Fruit fly (Drosophila melanogaster) whole organism, embryonic: ENCODE results near the gene moody.

Source experiments
- Antp ChIP-seq: fragments of 200-800 bp; sonication (Bioruptor generic); optimal IDR thresholded peaks from 3 replicates; lab custom pipeline; 2016; ENCODE audit warnings: missing biosample characterization, missing genetic modification characterization
- Bdp1 ChIP-seq: fragments of 200-800 bp; sonication (Bioruptor generic); optimal IDR thresholded peaks from 3 replicates; lab custom pipeline; 2016; ENCODE audit warnings: missing biosample characterization, missing genetic modification characterization
- CG10959 ChIP-seq: fragments of 200-800 bp; sonication (Bioruptor generic); IDR thresholded peaks from 2 replicates; pipeline ENCODE4 v1.3.6; 2022; ENCODE audit warnings: missing biosample characterization, missing genetic modification characterization
- CG11247 ChIP-seq: fragments of 200-800 bp; sonication (Bioruptor generic); IDR thresholded peaks from 2 replicates; pipeline ENCODE4 v1.3.6; 2022; ENCODE audit warnings: missing biosample characterization, missing genetic modification characterization
- CG11560 ChIP-seq: fragments of 200-800 bp; sonication (Bioruptor generic); IDR thresholded peaks from 3 replicates; pipeline ENCODE4 v1.3.6; 2022; ENCODE audit warnings: missing biosample characterization, missing genetic modification characterization
- CG15073 ChIP-seq: fragments of 200-800 bp; sonication (Bioruptor generic); optimal IDR thresholded peaks from 2 replicates; lab custom pipeline; 2016; ENCODE audit warnings: missing biosample characterization, missing genetic modification characterization
- CG16815 ChIP-seq: fragments of 200-800 bp; sonication (Bioruptor generic); optimal IDR thresholded peaks from 3 replicates; lab custom pipeline; 2017; ENCODE audit warnings: missing biosample characterization, mild to moderate bottlenecking, missing genetic modification characterization
- CG16863 ChIP-seq: fragments of 200-800 bp; sonication (Bioruptor generic); optimal IDR thresholded peaks from 3 replicates; lab custom pipeline; 2016; ENCODE audit warnings: missing biosample characterization, missing genetic modification characterization
- CG17361 ChIP-seq: fragments of 200-800 bp; sonication (Bioruptor generic); IDR thresholded peaks from 3 replicates; pipeline ENCODE4 v1.3.6; 2022; ENCODE audit warnings: missing biosample characterization, missing genetic modification characterization
- CG3281 ChIP-seq: fragments of 200-800 bp; sonication (Bioruptor generic); optimal IDR thresholded peaks from 3 replicates; lab custom pipeline; 2017; ENCODE audit warnings: missing biosample characterization, mild to moderate bottlenecking, missing genetic modification characterization
- CG3838 ChIP-seq: fragments of 200-800 bp; sonication (Bioruptor generic); optimal IDR thresholded peaks from 3 replicates; lab custom pipeline; 2016; ENCODE audit warnings: missing biosample characterization, missing genetic modification characterization
- CG4328 ChIP-seq: fragments of 200-800 bp; sonication (Bioruptor generic); optimal IDR thresholded peaks from 3 replicates; lab custom pipeline; 2017; ENCODE audit warnings: missing biosample characterization, missing genetic modification reagents, missing genetic modification characterization
- CG4617 ChIP-seq: fragments of 200-800 bp; sonication (Bioruptor generic); optimal IDR thresholded peaks from 3 replicates; lab custom pipeline; 2016; ENCODE audit warnings: missing biosample characterization, missing genetic modification characterization, borderline replicate concordance
- CG8924 ChIP-seq: fragments of 200-800 bp; optimal IDR thresholded peaks from 3 replicates; lab custom pipeline; 2019; ENCODE audit warnings: missing biosample characterization, mild to moderate bottlenecking, missing genetic modification characterization, moderate library complexity
- CG9609 ChIP-seq: fragments of 200-800 bp; sonication (Bioruptor generic); optimal IDR thresholded peaks from 3 replicates; lab custom pipeline; 2016; ENCODE audit warnings: missing biosample characterization, missing genetic modification characterization
- CHES-1-like ChIP-seq: fragments of 200-800 bp; sonication (Bioruptor generic); optimal IDR thresholded peaks from 2 replicates; lab custom pipeline; 2016; ENCODE audit warnings: missing biosample characterization, missing genetic modification characterization
- Chrac-16 ChIP-seq: fragments of 200-800 bp; sonication (Bioruptor generic); optimal IDR thresholded peaks from 3 replicates; lab custom pipeline; 2016; ENCODE audit warnings: missing biosample characterization, missing genetic modification characterization
- Dll ChIP-seq: fragments of 200-800 bp; sonication (Bioruptor generic); IDR thresholded peaks from 4 replicates; pipeline ENCODE4 v1.3.6; 2022; ENCODE audit warnings: missing biosample characterization, missing genetic modification characterization; ENCODE audit not compliant: partially characterized antibody
- E2f2 ChIP-seq: fragments of 200-800 bp; sonication (Bioruptor generic); IDR thresholded peaks from 2 replicates; pipeline ENCODE4 v1.3.6; 2022; ENCODE audit warnings: missing biosample characterization, missing genetic modification characterization
- Elba2 ChIP-seq: fragments of 200-800 bp; sonication (Bioruptor generic); optimal IDR thresholded peaks from 3 replicates; lab custom pipeline; 2016; ENCODE audit warnings: missing biosample characterization, missing genetic modification characterization
- Gsc ChIP-seq: fragments of 200-800 bp; sonication (Bioruptor generic); IDR thresholded peaks from 2 replicates; pipeline ENCODE4 v1.3.6; 2022; ENCODE audit warnings: missing biosample characterization, missing genetic modification characterization
- Hey ChIP-seq: fragments of 200-800 bp; sonication (Bioruptor generic); optimal IDR thresholded peaks from 3 replicates; lab custom pipeline; 2018; ENCODE audit warnings: missing biosample characterization, mild to moderate bottlenecking, missing genetic modification characterization
- Jarid2 ChIP-seq: fragments of 200-800 bp; sonication (Bioruptor generic); optimal IDR thresholded peaks from 3 replicates; lab custom pipeline; 2017; ENCODE audit warnings: mild to moderate bottlenecking, missing biosample characterization, missing genetic modification reagents, missing genetic modification characterization
- Lim3 ChIP-seq: fragments of 200-800 bp; sonication (Bioruptor generic); IDR thresholded peaks from 2 replicates; pipeline ENCODE4 v1.3.6; 2022; ENCODE audit warnings: missing biosample characterization, missing genetic modification characterization
- Nf-YC ChIP-seq: fragments of 200-800 bp; optimal IDR thresholded peaks from 3 replicates; lab custom pipeline; 2019; ENCODE audit warnings: missing biosample characterization, mild to moderate bottlenecking, missing genetic modification characterization, moderate library complexity
- Optix ChIP-seq: fragments of 200-800 bp; sonication (Bioruptor generic); IDR thresholded peaks from 3 replicates; pipeline ENCODE4 v1.3.6; 2022; ENCODE audit warnings: missing biosample characterization, missing genetic modification characterization
- Pdp1 ChIP-seq, 2 experiments: fragments of 200-800 bp; sonication (Bioruptor generic); optimal IDR thresholded peaks; 3 replicates each; lab custom pipeline; 2016; ENCODE audit warnings: missing biosample characterization in 2 of 2, missing genetic modification characterization in 2 of 2, mild to moderate bottlenecking in 1 of 2, moderate library complexity in 1 of 2
- Ptx1 ChIP-seq: fragments of 200-800 bp; sonication (Bioruptor generic); IDR thresholded peaks from 2 replicates; pipeline ENCODE4 v1.3.6; 2022; ENCODE audit warnings: missing biosample characterization, missing genetic modification characterization
- Trl ChIP-seq, 3 experiments: fragments of >200 bp in 2 of 3; fragments of 200-800 bp in 1 of 3; sonication (Bioruptor generic) in 1 of 3; optimal IDR thresholded peaks; 2 replicates in 1 of 3; 3 replicates in 2 of 3; lab custom pipeline; 2016 to 2017; ENCODE audit warnings: missing biosample characterization in 1 of 3, missing genetic modification characterization in 1 of 3
- amos ChIP-seq: fragments of 200-800 bp; sonication (Bioruptor generic); IDR thresholded peaks from 2 replicates; pipeline ENCODE4 v1.3.6; 2022; ENCODE audit warnings: missing biosample characterization, missing genetic modification characterization; ENCODE audit not compliant: partially characterized antibody
- cg ChIP-seq: fragments of 200-800 bp; sonication (Bioruptor generic); optimal IDR thresholded peaks from 3 replicates; lab custom pipeline; 2019; ENCODE audit warnings: missing biosample characterization, mild to moderate bottlenecking, missing genetic modification characterization, moderate library complexity
- chif ChIP-seq, 2 experiments: fragments of 200-800 bp; sonication (Bioruptor generic); optimal IDR thresholded peaks; 3 replicates each; lab custom pipeline; 2016; ENCODE audit warnings: missing biosample characterization in 2 of 2, missing genetic modification characterization in 2 of 2
- chn ChIP-seq: fragments of 200-800 bp; sonication (Bioruptor generic); optimal IDR thresholded peaks from 2 replicates; lab custom pipeline; 2016; ENCODE audit warnings: missing biosample characterization, missing genetic modification characterization
- corto ChIP-seq: fragments of 200-800 bp; sonication (Bioruptor generic); optimal IDR thresholded peaks from 2 replicates; lab custom pipeline; 2016; ENCODE audit warnings: missing biosample characterization, mild to moderate bottlenecking, missing genetic modification characterization, moderate library complexity
- crol ChIP-seq: fragments of 200-800 bp; sonication (Bioruptor generic); IDR thresholded peaks from 2 replicates; pipeline ENCODE4 v1.3.6; 2022; ENCODE audit warnings: missing biosample characterization, missing genetic modification characterization
- cwo ChIP-seq: fragments of 200-800 bp; sonication (Bioruptor generic); optimal IDR thresholded peaks from 3 replicates; lab custom pipeline; 2017; ENCODE audit warnings: missing biosample characterization, missing genetic modification characterization, mild to moderate bottlenecking, moderate library complexity, missing genetic modification reagents
- disco-r ChIP-seq: fragments of 200-800 bp; sonication (Bioruptor generic); optimal IDR thresholded peaks from 2 replicates; lab custom pipeline; 2016; ENCODE audit warnings: missing biosample characterization, missing genetic modification characterization
- dpn ChIP-seq, 2 experiments: fragments of 200-800 bp; sonication (Bioruptor generic); optimal IDR thresholded peaks; 3 replicates each; lab custom pipeline; 2016; ENCODE audit warnings: missing biosample characterization in 2 of 2, missing genetic modification characterization in 2 of 2
- ems ChIP-seq: fragments of 200-800 bp; sonication (Bioruptor generic); optimal IDR thresholded peaks from 3 replicates; lab custom pipeline; 2016; ENCODE audit warnings: missing biosample characterization, missing genetic modification characterization
- her ChIP-seq: fragments of 200-800 bp; sonication (Bioruptor generic); optimal IDR thresholded peaks from 2 replicates; lab custom pipeline; 2016; ENCODE audit warnings: missing biosample characterization, missing genetic modification characterization
- hkb ChIP-seq, 2 experiments: fragments of 200-800 bp in 1 of 2; fragments of >200 bp in 1 of 2; sonication (Bioruptor generic) in 1 of 2; IDR thresholded peaks in 1 of 2; optimal IDR thresholded peaks in 1 of 2; 2 replicates each; pipeline versions ENCODE4 v1.3.6 to Lab custom; 2017 to 2022; ENCODE audit warnings: missing biosample characterization in 1 of 2, missing genetic modification characterization in 1 of 2
- inv ChIP-seq: fragments of 200-800 bp; sonication (Bioruptor generic); IDR thresholded peaks from 2 replicates; pipeline ENCODE4 v1.3.6; 2022; ENCODE audit warnings: missing biosample characterization, missing genetic modification characterization; ENCODE audit not compliant: partially characterized antibody
- mirr ChIP-seq: fragments of 200-800 bp; sonication (Bioruptor generic); optimal IDR thresholded peaks from 3 replicates; lab custom pipeline; 2018; ENCODE audit warnings: missing biosample characterization, mild to moderate bottlenecking, missing genetic modification characterization
- nmo ChIP-seq: fragments of 200-800 bp; sonication (Bioruptor generic); optimal IDR thresholded peaks from 2 replicates; lab custom pipeline; 2018; ENCODE audit warnings: missing biosample characterization, mild to moderate bottlenecking, missing genetic modification characterization, moderate library complexity
- onecut ChIP-seq: fragments of 200-800 bp; sonication (Bioruptor generic); IDR thresholded peaks from 2 replicates; pipeline ENCODE4 v1.3.6; 2022; ENCODE audit warnings: missing biosample characterization, missing genetic modification characterization
- p53 ChIP-seq: fragments of 200-800 bp; sonication (Bioruptor generic); optimal IDR thresholded peaks from 2 replicates; lab custom pipeline; 2016; ENCODE audit warnings: missing biosample characterization, missing genetic modification characterization
- slou ChIP-seq: fragments of 200-800 bp; sonication (Bioruptor generic); optimal IDR thresholded peaks from 3 replicates; lab custom pipeline; 2016; ENCODE audit warnings: missing biosample characterization, missing genetic modification characterization
- trh ChIP-seq: fragments of 200-800 bp; sonication (Bioruptor generic); optimal IDR thresholded peaks from 2 replicates; lab custom pipeline; 2016; ENCODE audit warnings: missing biosample characterization, missing genetic modification characterization

Gene moody

DNA sequence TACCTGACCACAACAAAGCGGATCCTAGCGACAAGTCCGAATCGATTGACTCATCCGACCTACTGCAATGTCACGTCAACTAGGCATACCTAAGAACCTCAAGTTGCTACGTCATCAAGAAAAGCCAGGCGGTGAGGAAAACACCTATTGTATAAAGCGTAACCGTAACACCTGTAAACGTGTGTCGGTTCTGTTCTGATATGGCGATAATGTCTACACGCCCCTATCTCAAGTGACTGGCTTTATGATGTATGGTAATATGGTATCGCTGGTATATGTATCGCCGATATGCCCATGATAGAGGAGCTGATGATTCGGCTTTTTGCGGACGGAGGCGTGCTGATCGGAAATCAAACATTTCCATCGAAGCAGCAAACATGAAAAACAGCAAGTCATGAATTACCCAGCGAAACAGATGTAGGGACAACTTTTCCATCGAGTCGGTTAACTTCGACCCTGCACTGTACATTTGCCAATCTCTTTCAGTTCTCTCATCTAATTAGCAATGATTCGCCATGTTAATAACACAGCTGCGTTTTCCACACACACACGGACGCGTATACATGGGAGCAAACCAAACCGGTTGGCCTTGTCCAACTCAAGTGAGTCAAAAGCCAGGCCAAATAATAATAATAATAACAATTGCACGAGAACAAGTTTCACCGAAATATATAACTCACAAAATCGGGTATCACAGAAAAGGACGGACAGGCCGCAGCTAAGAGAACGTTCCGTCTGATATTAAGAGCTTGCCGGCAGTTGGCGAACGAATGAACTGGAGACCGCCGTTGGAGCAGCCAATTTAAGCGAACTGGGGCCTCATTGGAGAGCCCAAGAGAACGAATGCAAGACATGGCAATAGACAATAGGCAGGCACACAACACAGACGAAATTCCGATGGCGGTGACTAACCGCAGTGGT, 20.1 kb upstream of the moody start:
- no peak for TF ChIP-seq disco-r (GFP tag; lab: Kevin White, UChicago)
- no peak for TF ChIP-seq CG3838
- TF ChIP-seq CG4328 (GFP tag; lab: Kevin White, UChicago) = no peak
- TF ChIP-seq Jarid2 (GFP tag; lab: Kevin White, UChicago) = no peak
- no peak for TF ChIP-seq CHES-1-like
- no peak for TF ChIP-seq onecut
- TF ChIP-seq inv (GFP tag; lab: Robert Waterston, UW) = no peak
- 0 out of 2 replicates have a peak, but pooled peaks have one; percentile 6 for TF ChIP-seq amos (GFP tag; lab: Robert Waterston, UW)
- TF ChIP-seq ems = no peak
- TF ChIP-seq Elba2 (GFP tag; lab: Kevin White, UChicago) = no peak
- TF ChIP-seq chif (GFP tag; optimal IDR thresholded peaks at IDR 0.05; lab: Kevin White, UChicago) = no peak
- TF ChIP-seq Antp (GFP tag; lab: Kevin White, UChicago) = no peak
- no peak for TF ChIP-seq CG4617 (GFP tag; lab: Kevin White, UChicago)
- no peak for TF ChIP-seq p53 (GFP tag; lab: Kevin White, UChicago)
- TF ChIP-seq CG3281 (GFP tag; lab: Kevin White, UChicago) = no peak
- no peak for TF ChIP-seq chn
- TF ChIP-seq Ptx1 (GFP tag; lab: Robert Waterston, UW) = no peak
- TF ChIP-seq CG11560 (tag; lab: Robert Waterston, UW) = no peak
- no peak for TF ChIP-seq Nf-YC (tag; lab: Kevin White, UChicago)
- no peak for TF ChIP-seq Chrac-16 (GFP tag; lab: Kevin White, UChicago)
- TF ChIP-seq Bdp1 (GFP tag; lab: Kevin White, UChicago) = no peak
- TF ChIP-seq cg (GFP tag; lab: Kevin White, UChicago) = peak; percentile 11
- no peak for TF ChIP-seq CG10959 (GFP tag; lab: Robert Waterston, UW)
- TF ChIP-seq Hey (tag; lab: Kevin White, UChicago) = peak; percentile 6
- no peak for TF ChIP-seq nmo
- TF ChIP-seq crol (GFP tag; lab: Robert Waterston, UW) = no peak
- no peak for TF ChIP-seq hkb (optimal IDR thresholded peaks at IDR 0.05; lab: Kevin White, UChicago)
- TF ChIP-seq hkb (GFP tag; IDR thresholded peaks at IDR 0.05; lab: Robert Waterston, UW) = no peak
- no peak for TF ChIP-seq CG16863 (GFP tag; lab: Kevin White, UChicago)
- no peak for TF ChIP-seq Gsc (GFP tag; lab: Robert Waterston, UW)
- no peak for TF ChIP-seq dpn (GFP tag; optimal IDR thresholded peaks at IDR 0.05; lab: Kevin White, UChicago)
- peak; percentile 43 for TF ChIP-seq mirr (GFP tag; lab: Kevin White, UChicago)
- TF ChIP-seq cwo = peak; percentile 34
- TF ChIP-seq CG16815 (GFP tag; lab: Kevin White, UChicago) = no peak
- TF ChIP-seq Pdp1 (GFP tag; optimal IDR thresholded peaks at IDR 0.05; lab: Kevin White, UChicago) = peak in 1 of 2 experiments; percentile 71
- TF ChIP-seq trh = no peak
- no peak for TF ChIP-seq CG11247
- no peak for TF ChIP-seq Lim3 (GFP tag; lab: Robert Waterston, UW)
- no peak for TF ChIP-seq CG17361 (GFP tag; lab: Robert Waterston, UW)
- no peak for TF ChIP-seq corto (GFP tag; lab: Kevin White, UChicago)
- no peak for TF ChIP-seq Optix (GFP tag; lab: Robert Waterston, UW)
- no peak for TF ChIP-seq CG8924 (tag; lab: Kevin White, UChicago)
- peak; percentile 12 to 54 for TF ChIP-seq Trl (optimal IDR thresholded peaks at IDR 0.05; lab: Kevin White, UChicago)
- no peak for TF ChIP-seq Trl (GFP tag; optimal IDR thresholded peaks at IDR 0.05; lab: Kevin White, UChicago)
- no peak for TF ChIP-seq CG9609 (GFP tag; lab: Kevin White, UChicago)
- no peak for TF ChIP-seq slou (GFP tag; lab: Kevin White, UChicago)
- TF ChIP-seq E2f2 (GFP tag; lab: Robert Waterston, UW) = no peak
- TF ChIP-seq Dll = no peak
- TF ChIP-seq CG15073 (GFP tag; lab: Kevin White, UChicago) = no peak
- TF ChIP-seq her = no peak
